Fruit fly (Drosophila melanogaster) whole organism, embryonic: ENCODE measurements around the gene Dcps.
A peak's percentile ranks its signal among the peaks of the same experiment; 100 is the strongest.

Experiments
- Blimp-1 ChIP-seq: fragments of 200-800 bp; sonication (Bioruptor generic); optimal IDR thresholded peaks from 3 replicates; lab custom pipeline; 2018; ENCODE audit warnings: missing biosample characterization, missing genetic modification characterization, mild to moderate bottlenecking, moderate library complexity, missing genetic modification reagents
- CG10431 ChIP-seq: fragments of 200-800 bp; sonication (Bioruptor generic); optimal IDR thresholded peaks from 3 replicates; lab custom pipeline; 2018; ENCODE audit warnings: missing biosample characterization, mild to moderate bottlenecking, missing genetic modification characterization
- CG11723 ChIP-seq: fragments of 200-800 bp; sonication (Bioruptor generic); optimal IDR thresholded peaks from 2 replicates; lab custom pipeline; 2017; ENCODE audit warnings: missing biosample characterization, mild to moderate bottlenecking, missing genetic modification characterization
- CG17568 ChIP-seq: fragments of 200-800 bp; sonication (Bioruptor generic); optimal IDR thresholded peaks from 2 replicates; lab custom pipeline; 2018; ENCODE audit warnings: missing biosample characterization, mild to moderate bottlenecking, missing genetic modification characterization, moderate library complexity
- CG18011 ChIP-seq: fragments of 200-800 bp; sonication (Bioruptor generic); optimal IDR thresholded peaks from 2 replicates; lab custom pipeline; 2017; ENCODE audit warnings: missing biosample characterization, missing genetic modification characterization, mild to moderate bottlenecking, moderate library complexity, missing genotype
- CG2889 ChIP-seq: fragments of 200-800 bp; sonication (Bioruptor generic); IDR thresholded peaks from 3 replicates; pipeline ENCODE4 v1.3.6; 2022; ENCODE audit warnings: missing biosample characterization, missing genetic modification characterization
- CG31365 ChIP-seq: fragments of 200-800 bp; sonication (Bioruptor generic); optimal IDR thresholded peaks from 2 replicates; lab custom pipeline; 2018; ENCODE audit warnings: missing biosample characterization, mild to moderate bottlenecking, missing genetic modification characterization
- CG3163 ChIP-seq: fragments of 200-800 bp; sonication (Bioruptor generic); optimal IDR thresholded peaks from 3 replicates; lab custom pipeline; 2016; ENCODE audit warnings: missing biosample characterization, missing genetic modification characterization
- CG3407 ChIP-seq: fragments of 200-800 bp; sonication (Bioruptor generic); optimal IDR thresholded peaks from 2 replicates; lab custom pipeline; 2018; ENCODE audit warnings: missing biosample characterization, mild to moderate bottlenecking, missing genetic modification characterization
- CG5953 ChIP-seq: fragments of 200-800 bp; sonication (Bioruptor generic); IDR thresholded peaks from 2 replicates; pipeline ENCODE4 v1.3.6; 2022; ENCODE audit warnings: missing biosample characterization, missing genetic modification characterization
- CG6791 ChIP-seq: fragments of 200-800 bp; sonication (Bioruptor generic); IDR thresholded peaks from 3 replicates; pipeline ENCODE4 v1.3.6; 2022; ENCODE audit warnings: missing biosample characterization, missing genetic modification characterization; ENCODE audit not compliant: partially characterized antibody
- CG7556 ChIP-seq: fragments of 200-800 bp; sonication (Bioruptor generic); optimal IDR thresholded peaks from 2 replicates; lab custom pipeline; 2017; ENCODE audit warnings: missing biosample characterization, mild to moderate bottlenecking, missing genetic modification characterization
- CG7839 ChIP-seq: fragments of 200-800 bp; sonication (Bioruptor generic); optimal IDR thresholded peaks from 3 replicates; lab custom pipeline; 2018; ENCODE audit warnings: missing biosample characterization, mild to moderate bottlenecking, missing genetic modification characterization, moderate library complexity
- CG8388 ChIP-seq: fragments of 200-800 bp; sonication (Bioruptor generic); optimal IDR thresholded peaks from 2 replicates; lab custom pipeline; 2019; ENCODE audit warnings: missing biosample characterization, mild to moderate bottlenecking, missing genetic modification characterization, moderate library complexity
- Fer1 ChIP-seq: fragments of 200-800 bp; sonication (Bioruptor generic); optimal IDR thresholded peaks from 2 replicates; lab custom pipeline; 2017; ENCODE audit warnings: missing biosample characterization, mild to moderate bottlenecking, missing genetic modification characterization
- Hey ChIP-seq: fragments of 200-800 bp; sonication (Bioruptor generic); optimal IDR thresholded peaks from 3 replicates; lab custom pipeline; 2018; ENCODE audit warnings: missing biosample characterization, mild to moderate bottlenecking, missing genetic modification characterization
- MTF-1 ChIP-seq: fragments of 200-800 bp; sonication (Bioruptor generic); optimal IDR thresholded peaks from 2 replicates; lab custom pipeline; 2018; ENCODE audit warnings: missing biosample characterization, mild to moderate bottlenecking, missing genetic modification characterization, borderline replicate concordance
- Nf-YB ChIP-seq: fragments of 200-800 bp; sonication (Bioruptor generic); optimal IDR thresholded peaks from 3 replicates; lab custom pipeline; 2019; ENCODE audit warnings: missing biosample characterization, mild to moderate bottlenecking, missing genetic modification characterization, moderate library complexity
- Nf-YC ChIP-seq: fragments of 200-800 bp; optimal IDR thresholded peaks from 3 replicates; lab custom pipeline; 2019; ENCODE audit warnings: missing biosample characterization, mild to moderate bottlenecking, missing genetic modification characterization, moderate library complexity
- NfI ChIP-seq: fragments of 200-800 bp; sonication (Bioruptor generic); optimal IDR thresholded peaks from 3 replicates; lab custom pipeline; 2018; ENCODE audit warnings: missing biosample characterization, mild to moderate bottlenecking, missing genetic modification characterization, moderate library complexity
- Trl ChIP-seq, 3 experiments: fragments of >200 bp in 2 of 3; fragments of 200-800 bp in 1 of 3; sonication (Bioruptor generic) in 1 of 3; optimal IDR thresholded peaks; 2 replicates in 1 of 3; 3 replicates in 2 of 3; lab custom pipeline; 2016 to 2017; ENCODE audit warnings: missing biosample characterization in 1 of 3, missing genetic modification characterization in 1 of 3
- Xrp1 ChIP-seq: fragments of 200-800 bp; sonication (Bioruptor generic); IDR thresholded peaks from 2 replicates; pipeline ENCODE4 v1.3.6; 2022; ENCODE audit warnings: missing biosample characterization, missing genetic modification characterization
- ash1 ChIP-seq: fragments of 200-800 bp; sonication (Bioruptor generic); optimal IDR thresholded peaks from 2 replicates; lab custom pipeline; 2018; ENCODE audit warnings: missing biosample characterization, mild to moderate bottlenecking, missing genetic modification characterization
- chinmo ChIP-seq: fragments of 200-800 bp; sonication (Bioruptor generic); IDR thresholded peaks from 4 replicates; pipeline ENCODE4 v1.3.6; 2022; ENCODE audit warnings: missing biosample characterization, missing genetic modification characterization; ENCODE audit not compliant: partially characterized antibody
- da ChIP-seq: fragments of 200-800 bp; sonication (Bioruptor generic); optimal IDR thresholded peaks from 2 replicates; lab custom pipeline; 2016; ENCODE audit warnings: missing biosample characterization, missing genetic modification characterization
- fru ChIP-seq: fragments of >200 bp; optimal IDR thresholded peaks from 2 replicates; lab custom pipeline; 2017
- insv ChIP-seq, 2 experiments: fragments of 200-800 bp; sonication (Bioruptor generic); optimal IDR thresholded peaks; 3 replicates each; lab custom pipeline; 2016 to 2018; ENCODE audit warnings: missing biosample characterization in 2 of 2, missing genetic modification characterization in 2 of 2
- jigr1 ChIP-seq: fragments of 200-800 bp; sonication (Bioruptor generic); IDR thresholded peaks from 3 replicates; pipeline ENCODE4 v1.3.6; 2022; ENCODE audit warnings: missing biosample characterization, missing genetic modification characterization
- kni ChIP-seq: fragments of 200-800 bp; sonication (Bioruptor generic); optimal IDR thresholded peaks from 3 replicates; lab custom pipeline; 2017; ENCODE audit warnings: mild to moderate bottlenecking, missing biosample characterization, missing genetic modification reagents, missing genetic modification characterization
- nerfin-1 ChIP-seq: fragments of 200-800 bp; sonication (Bioruptor generic); optimal IDR thresholded peaks from 3 replicates; lab custom pipeline; 2019; ENCODE audit warnings: missing biosample characterization, mild to moderate bottlenecking, missing genetic modification characterization, moderate library complexity
- nmo ChIP-seq: fragments of 200-800 bp; sonication (Bioruptor generic); optimal IDR thresholded peaks from 2 replicates; lab custom pipeline; 2018; ENCODE audit warnings: missing biosample characterization, mild to moderate bottlenecking, missing genetic modification characterization, moderate library complexity
- oc ChIP-seq: fragments of 200-800 bp; sonication (Bioruptor generic); optimal IDR thresholded peaks from 2 replicates; lab custom pipeline; 2018; ENCODE audit warnings: missing biosample characterization, mild to moderate bottlenecking, missing genetic modification characterization, moderate library complexity
- odd ChIP-seq: fragments of 200-800 bp; sonication (Bioruptor generic); optimal IDR thresholded peaks from 2 replicates; lab custom pipeline; 2017; ENCODE audit warnings: missing biosample characterization, mild to moderate bottlenecking, missing genetic modification characterization
- p53 ChIP-seq: fragments of 200-800 bp; sonication (Bioruptor generic); optimal IDR thresholded peaks from 2 replicates; lab custom pipeline; 2016; ENCODE audit warnings: missing biosample characterization, missing genetic modification characterization
- peb ChIP-seq: fragments of 200-800 bp; sonication (Bioruptor generic); IDR thresholded peaks from 2 replicates; pipeline ENCODE4 v1.3.6; 2022; ENCODE audit warnings: missing biosample characterization, missing genetic modification characterization
- pho ChIP-seq: fragments of 200-800 bp; sonication (Bioruptor generic); optimal IDR thresholded peaks from 2 replicates; lab custom pipeline; 2016; ENCODE audit warnings: missing biosample characterization, missing genetic modification characterization
- pros ChIP-seq: fragments of 200-800 bp; sonication (Bioruptor generic); optimal IDR thresholded peaks from 3 replicates; lab custom pipeline; 2019; ENCODE audit warnings: missing biosample characterization, mild to moderate bottlenecking, missing genetic modification characterization, moderate library complexity
- pzg ChIP-seq: fragments of 200-800 bp; sonication (Bioruptor generic); optimal IDR thresholded peaks from 3 replicates; lab custom pipeline; 2018; ENCODE audit warnings: missing biosample characterization, mild to moderate bottlenecking, missing genetic modification characterization, moderate library complexity
- row ChIP-seq: fragments of 200-800 bp; sonication (Bioruptor generic); IDR thresholded peaks from 3 replicates; pipeline ENCODE4 v1.3.6; 2022; ENCODE audit warnings: missing biosample characterization, missing genetic modification characterization
- seq ChIP-seq: fragments of 200-800 bp; sonication (Bioruptor generic); IDR thresholded peaks from 2 replicates; pipeline ENCODE4 v1.3.6; 2022; ENCODE audit warnings: missing biosample characterization, missing genetic modification characterization
- sna ChIP-seq: fragments of 200-800 bp; sonication (Bioruptor generic); IDR thresholded peaks from 2 replicates; pipeline ENCODE4 v1.3.6; 2022; ENCODE audit warnings: missing biosample characterization, missing genetic modification characterization; ENCODE audit not compliant: partially characterized antibody
- sqz ChIP-seq: fragments of 200-800 bp; sonication (Bioruptor generic); optimal IDR thresholded peaks from 3 replicates; lab custom pipeline; 2018; ENCODE audit warnings: missing biosample characterization, mild to moderate bottlenecking, missing genetic modification characterization
- twi ChIP-seq: fragments of 200-800 bp; optimal IDR thresholded peaks from 2 replicates; lab custom pipeline; 2019; ENCODE audit warnings: missing biosample characterization, mild to moderate bottlenecking, missing genetic modification characterization, moderate library complexity
- z ChIP-seq: fragments of 200-800 bp; sonication (Bioruptor generic); IDR thresholded peaks from 3 replicates; pipeline ENCODE4 v1.3.6; 2022; ENCODE audit warnings: missing biosample characterization, missing genetic modification characterization
- zfh1 ChIP-seq: fragments of 200-800 bp; sonication (Bioruptor generic); IDR thresholded peaks from 3 replicates; pipeline ENCODE4 v1.3.6; 2022; ENCODE audit warnings: missing biosample characterization, missing genetic modification characterization

Gene Dcps

dm6 chr3R:5727724-5728365, 26.7 kb downstream of the Dcps start (continued):
- TF ChIP-seq Xrp1 (GFP tag; lab: Robert Waterston, UW) = no peak
- TF ChIP-seq CG3407 = no peak
- peak; percentile 58 for TF ChIP-seq twi (tag; lab: Kevin White, UChicago)
- peak; percentile 54 for TF ChIP-seq Hey (tag; lab: Kevin White, UChicago)

- no peak for TF ChIP-seq row (GFP tag; lab: Robert Waterston, UW)
- peak; percentile 57 for TF ChIP-seq pros (GFP tag; lab: Kevin White, UChicago)
- no peak for TF ChIP-seq CG8388
- TF ChIP-seq oc (tag; lab: Kevin White, UChicago) = peak; percentile 50
Measured at dm6 chr3R:5723122-5723521, 31.5 kb downstream of the Dcps start.

- no peak for TF ChIP-seq CG7839 (tag; lab: Kevin White, UChicago)
- TF ChIP-seq pho = no peak
- TF ChIP-seq chinmo (GFP tag; lab: Robert Waterston, UW) = no peak
- TF ChIP-seq Fer1 (GFP tag; lab: Kevin White, UChicago) = no peak
- peak; percentile 57; the same call in 1 of the 2 replicates for TF ChIP-seq seq
- no peak for TF ChIP-seq odd (GFP tag; lab: Kevin White, UChicago)
- no peak for TF ChIP-seq CG6791 (GFP tag; lab: Robert Waterston, UW)
- no peak for TF ChIP-seq da (GFP tag; lab: Kevin White, UChicago)
- no peak for TF ChIP-seq pzg
- TF ChIP-seq CG5953 (GFP tag; lab: Robert Waterston, UW) = no peak
- no peak for TF ChIP-seq Hey (tag; lab: Kevin White, UChicago)
- no peak for TF ChIP-seq MTF-1
- no peak for TF ChIP-seq CG10431 (GFP tag; lab: Kevin White, UChicago)
- TF ChIP-seq CG31365 (tag; lab: Kevin White, UChicago) = no peak
- no peak for TF ChIP-seq nmo (GFP tag; lab: Kevin White, UChicago)
- no peak for TF ChIP-seq CG11723 (GFP tag; lab: Kevin White, UChicago)
- no peak for TF ChIP-seq CG2889 (GFP tag; lab: Robert Waterston, UW)
- TF ChIP-seq Trl (optimal IDR thresholded peaks at IDR 0.05; lab: Kevin White, UChicago) = peak in 1 of 2 experiments; percentile 41
- TF ChIP-seq Trl (GFP tag; optimal IDR thresholded peaks at IDR 0.05; lab: Kevin White, UChicago) = no peak
- no peak for TF ChIP-seq ash1
- peak; percentile 93 for TF ChIP-seq Nf-YB (GFP tag; lab: Kevin White, UChicago)
- no peak for TF ChIP-seq kni (GFP tag; lab: Kevin White, UChicago)
- TF ChIP-seq fru (lab: Kevin White, UChicago) = no peak
- TF ChIP-seq CG7556 (GFP tag; lab: Kevin White, UChicago) = no peak
- no peak for TF ChIP-seq jigr1 (GFP tag; lab: Robert Waterston, UW)
- no peak for TF ChIP-seq Blimp-1 (GFP tag; lab: Kevin White, UChicago)
- no peak for TF ChIP-seq p53
- TF ChIP-seq CG17568 (GFP tag; lab: Kevin White, UChicago) = no peak
- peak; percentile 21 for TF ChIP-seq pros (GFP tag; lab: Kevin White, UChicago)
- no peak for TF ChIP-seq insv (GFP tag; optimal IDR thresholded peaks at IDR 0.05; lab: Kevin White, UChicago)
- peak; percentile 70 for TF ChIP-seq CG3163
- peak; percentile 98 for TF ChIP-seq nerfin-1
- no peak for TF ChIP-seq zfh1
- no peak for TF ChIP-seq NfI (GFP tag; lab: Kevin White, UChicago)
- TF ChIP-seq CG18011 = no peak
- TF ChIP-seq peb (GFP tag; lab: Robert Waterston, UW) = no peak
- no peak for TF ChIP-seq z (GFP tag; lab: Robert Waterston, UW)
- peak; percentile 83 for TF ChIP-seq sqz (GFP tag; lab: Kevin White, UChicago)
- no peak for TF ChIP-seq sna
- peak; percentile 86 for TF ChIP-seq Nf-YC
- TF ChIP-seq, all 482 proteins: peak for 8
Measured at dm6 chr3R:5716755-5717309, 37.7 kb downstream of the Dcps start, which contains the start of gene cas. cas (minus strand) TSS chr3R:5716805.
